Worm (Caenorhabditis elegans) whole organism, early embryonic: Measurements from ENCODE around the gene Y49F6B.20.
"Not testable (repeated sequence)": the region's sequence is repeated elsewhere in the genome, so short reads cannot be mapped to it uniquely, and the experiment has no call there.

Experiments used
- B0310.2 ChIP-seq: sonication (generic microtip); optimal IDR thresholded peaks from 2 replicates; lab custom pipeline; 2016; ENCODE audit warnings: mild to moderate bottlenecking, missing genetic modification characterization, missing compliant biosample characterization
- F13C5.2 ChIP-seq: sonication (generic microtip); optimal IDR thresholded peaks from 2 replicates; lab custom pipeline; 2017; ENCODE audit warnings: mild to moderate bottlenecking, missing genetic modification characterization, inconsistent platforms, missing compliant biosample characterization
- aly-1 ChIP-seq: sonication (generic microtip); optimal IDR thresholded peaks from 2 replicates; lab custom pipeline; 2016; ENCODE audit warnings: missing genetic modification characterization, missing compliant biosample characterization
- ama-1 ChIP-seq: fragments of 150-350 bp; optimal IDR thresholded peaks from 2 replicates; lab custom pipeline; 2014
- ceh-13 ChIP-seq: fragments of 200-800 bp; sonication (Bioruptor generic); optimal IDR thresholded peaks from 2 replicates; lab custom pipeline; 2018; ENCODE audit warnings: mild to moderate bottlenecking, missing genetic modification characterization, missing compliant biosample characterization
- ceh-36 ChIP-seq: sonication (generic microtip); optimal IDR thresholded peaks from 2 replicates; lab custom pipeline; 2016; ENCODE audit warnings: missing genetic modification characterization, inconsistent platforms, missing compliant biosample characterization
- ets-7 ChIP-seq: sonication (generic microtip); optimal IDR thresholded peaks from 2 replicates; lab custom pipeline; 2016; ENCODE audit warnings: missing genotype, missing genetic modification characterization, missing compliant biosample characterization
- flt-1 ChIP-seq: fragments of 200-800 bp; sonication (Bioruptor generic); IDR thresholded peaks from 2 replicates; pipeline ENCODE4 v1.3.6; 2022; ENCODE audit warnings: missing genetic modification characterization, missing compliant biosample characterization
- hmbx-1 ChIP-seq: sonication (generic microtip); optimal IDR thresholded peaks from 2 replicates; lab custom pipeline; 2016; ENCODE audit warnings: mild to moderate bottlenecking, missing genetic modification characterization, missing compliant biosample characterization
- hmg-4 ChIP-seq: fragments of 200-800 bp; sonication (Bioruptor generic); optimal IDR thresholded peaks from 2 replicates; lab custom pipeline; 2018; ENCODE audit warnings: mild to moderate bottlenecking, missing genetic modification characterization, missing compliant biosample characterization
- hnd-1 ChIP-seq: sonication (generic microtip); optimal IDR thresholded peaks from 2 replicates; lab custom pipeline; 2016; ENCODE audit warnings: missing genetic modification characterization, missing compliant biosample characterization
- pes-1 ChIP-seq: fragments of 200-800 bp; sonication (Bioruptor generic); IDR thresholded peaks from 2 replicates; pipeline ENCODE4 v1.3.6; 2022; ENCODE audit warnings: missing genetic modification reagents, missing genetic modification characterization, missing compliant biosample characterization
- scrt-1 ChIP-seq: fragments of 200-800 bp; sonication (Bioruptor generic); IDR thresholded peaks from 2 replicates; pipeline ENCODE4 v1.3.6; 2022; ENCODE audit warnings: missing genetic modification characterization, missing compliant biosample characterization
- sea-1 ChIP-seq: fragments of 200-800 bp; sonication (Bioruptor generic); conservative IDR thresholded peaks from 2 replicates; pipeline ENCODE4 v1.3.6; 2022; ENCODE audit warnings: missing genetic modification characterization, missing compliant biosample characterization
- tbx-11 ChIP-seq: fragments of 200-800 bp; sonication (Bioruptor generic); IDR thresholded peaks from 2 replicates; pipeline ENCODE4 v1.3.6; 2022; ENCODE audit warnings: missing genetic modification characterization, missing compliant biosample characterization
- tbx-37 ChIP-seq: fragments of 200-800 bp; sonication (Bioruptor generic); conservative IDR thresholded peaks from 2 replicates; pipeline ENCODE4 v1.3.6; 2022; ENCODE audit warnings: missing genetic modification reagents, missing genetic modification characterization, missing compliant biosample characterization
- tra-4 ChIP-seq: sonication (generic microtip); optimal IDR thresholded peaks from 2 replicates; lab custom pipeline; 2017; ENCODE audit warnings: missing genetic modification characterization, missing compliant biosample characterization

Gene Y49F6B.20

DNA sequence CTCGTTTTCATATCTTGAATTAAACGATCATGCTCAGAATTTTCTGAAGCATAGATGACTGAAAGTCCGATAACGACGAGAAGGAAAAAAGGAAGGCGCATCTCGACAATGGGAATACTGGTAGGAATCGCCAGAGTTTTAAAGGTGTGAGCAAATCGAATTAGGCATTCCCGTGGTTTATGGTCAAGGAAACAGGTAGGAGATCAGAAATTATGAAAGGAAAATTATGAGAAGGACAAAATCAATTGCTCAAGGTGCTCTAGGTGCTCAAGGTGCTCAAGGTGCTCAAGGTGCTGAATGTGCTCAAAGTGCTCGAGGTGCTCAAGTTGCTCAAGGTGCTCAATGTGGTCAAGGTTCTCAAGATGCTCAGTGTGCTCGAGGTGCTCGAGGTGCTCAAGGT, 5.9 kb downstream of the Y49F6B.20 start, which contains the start of gene C16C8.10:
Gene C16C8.10 (minus strand): TSS at position 101 of the 400 bp plus-strand sequence.
- TF ChIP-seq ceh-36 (tag; lab: Kevin White, UChicago); hmg-4 (GFP tag; lab: Kevin White, UChicago); tbx-11 (GFP tag; lab: Robert Waterston, UW): not testable (repeated sequence)

DNA sequence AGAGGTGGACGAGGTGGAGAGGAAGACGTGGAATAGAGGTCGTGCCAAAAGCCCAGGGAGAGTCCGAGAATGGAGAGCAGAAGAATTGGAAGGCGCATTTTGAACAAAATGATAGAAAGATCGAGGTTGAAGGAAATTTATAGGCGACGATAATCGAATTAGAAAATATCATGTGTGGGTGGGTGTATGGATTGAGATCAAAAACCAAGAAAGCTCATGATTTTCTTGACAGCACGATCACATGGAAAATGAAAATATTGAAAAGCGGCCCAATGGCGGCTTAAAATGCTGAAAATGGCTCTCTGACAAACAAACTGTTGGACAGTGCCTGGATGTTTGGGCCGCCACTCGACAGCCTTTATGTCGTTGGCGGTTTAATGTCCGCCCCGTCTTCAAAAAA, 7.4 kb downstream of the Y49F6B.20 start, which contains the start of gene C16C8.9:
Gene C16C8.9 (minus strand): TSS at position 101 of the 400 bp plus-strand sequence.
- TF ChIP-seq tbx-37 (GFP tag; lab: Robert Waterston, UW) (no peak), pes-1 (GFP tag; lab: Robert Waterston, UW) (no peak), scrt-1 (GFP tag; lab: Robert Waterston, UW) (no peak), ceh-13 (GFP tag; lab: Kevin White, UChicago) (no peak), tbx-11 (GFP tag; lab: Robert Waterston, UW) (no peak), flt-1 (no peak), F13C5.2 (tag; lab: Kevin White, UChicago) (no peak), ama-1 (lab: Kevin White, UChicago) (no peak), B0310.2 (tag; lab: Kevin White, UChicago) (no peak), ets-7 (tag; lab: Kevin White, UChicago) (no peak), hnd-1 (no peak), ceh-36 (tag; lab: Kevin White, UChicago) (no peak), sea-1 (GFP tag; lab: Robert Waterston, UW) (no peak), tra-4 (tag; lab: Kevin White, UChicago) (no peak), hmg-4 (GFP tag; lab: Kevin White, UChicago) (no peak)

DNA sequence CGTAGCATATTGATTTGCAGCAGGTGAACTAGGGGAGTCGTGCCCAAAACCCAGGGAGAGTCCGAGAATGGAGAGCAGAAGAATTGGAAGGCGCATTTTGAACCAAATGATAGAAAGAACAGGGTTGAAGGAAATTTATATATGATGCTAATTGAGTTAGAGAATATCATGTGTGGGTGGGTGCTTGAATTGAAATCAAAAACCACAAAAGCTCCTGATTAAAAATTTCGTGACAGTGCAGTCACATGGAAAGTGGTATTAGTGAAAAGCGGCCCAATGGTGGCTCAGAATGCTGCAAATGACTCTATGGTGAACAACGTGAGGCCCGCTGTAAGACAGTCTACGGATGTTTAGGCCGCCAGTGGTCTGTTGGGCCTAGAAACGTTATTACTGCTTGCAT, 8.9 kb downstream of the Y49F6B.20 start, which contains the start of gene C16C8.8:
Gene C16C8.8 (minus strand): TSS at position 101 of the 400 bp plus-strand sequence.
- TF ChIP-seq pes-1 (GFP tag; lab: Robert Waterston, UW) = no peak
- no peak for TF ChIP-seq hmbx-1
- TF ChIP-seq tra-4 (tag; lab: Kevin White, UChicago) = no peak
- no peak for TF ChIP-seq tbx-11 (GFP tag; lab: Robert Waterston, UW)
- TF ChIP-seq flt-1 = no peak
- no peak for TF ChIP-seq ceh-13 (GFP tag; lab: Kevin White, UChicago)
- TF ChIP-seq ets-7 (tag; lab: Kevin White, UChicago) = no peak

DNA sequence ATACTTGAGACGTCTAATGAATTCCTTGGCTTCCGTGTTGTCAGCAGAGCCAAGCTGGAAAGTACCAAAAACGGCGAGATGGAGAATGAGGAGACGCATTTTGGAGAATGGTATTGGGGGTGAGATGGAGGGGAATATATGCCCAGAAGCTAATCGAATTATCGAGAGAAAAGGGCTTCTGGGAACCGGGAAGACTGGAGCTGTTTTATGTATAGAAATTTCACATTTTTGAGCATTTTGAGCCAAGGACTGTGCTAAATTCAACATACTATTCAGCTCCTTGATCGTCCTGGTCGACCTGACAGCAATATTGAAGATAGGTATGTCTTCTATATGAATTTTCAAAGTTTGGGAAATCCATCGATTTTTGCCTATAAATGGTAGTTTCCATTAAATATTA, 10.4 kb downstream of the Y49F6B.20 start, which contains the start of gene C16C8.7:
Gene C16C8.7 (minus strand): TSS at position 101 of the 400 bp plus-strand sequence.
- TF ChIP-seq aly-1 (tag; lab: Kevin White, UChicago) = no peak

DNA sequence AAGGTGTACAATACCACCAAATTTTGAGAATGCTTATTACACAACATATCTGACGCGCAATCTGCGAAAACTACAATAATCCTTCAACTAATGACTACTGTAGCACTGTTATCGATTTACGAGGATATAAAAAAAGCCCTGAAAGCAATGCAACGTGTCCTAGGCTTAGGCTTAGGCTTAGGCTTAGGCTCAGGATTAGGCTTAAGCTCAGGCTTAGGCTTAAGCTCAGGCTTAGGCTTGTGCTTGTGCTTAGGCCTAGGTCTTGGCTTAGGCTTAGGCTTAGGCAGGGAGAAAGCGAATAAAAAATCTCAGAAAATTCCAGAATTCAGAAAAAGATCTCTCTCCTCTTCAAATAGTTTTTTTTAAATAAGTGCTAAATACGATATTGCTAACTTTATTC, 11.2 kb downstream of the Y49F6B.20 start:
- no peak for TF ChIP-seq F13C5.2 (tag; lab: Kevin White, UChicago)
- peak; percentile 69 for TF ChIP-seq ceh-36 (tag; lab: Kevin White, UChicago)
- no peak for TF ChIP-seq scrt-1 (GFP tag; lab: Robert Waterston, UW)

- TF ChIP-seq tbx-11 (GFP tag; lab: Robert Waterston, UW) (no peak), flt-1 (no peak)
Observed at ce11 chrII:3458209-3458608, 12.2 kb downstream of the Y49F6B.20 start, which contains the start of the genes C16C8.26 and C16C8.19. TSS of gene C16C8.26 (minus strand) at chrII:3458309. TSS of gene C16C8.19 (plus strand) at chrII:3458487.

- no peak for TF ChIP-seq aly-1 (tag; lab: Kevin White, UChicago)
- TF ChIP-seq tbx-37 (GFP tag; lab: Robert Waterston, UW) = no peak
- no peak for TF ChIP-seq ceh-13 (GFP tag; lab: Kevin White, UChicago)
- no peak for TF ChIP-seq flt-1
- no peak for TF ChIP-seq ama-1 (lab: Kevin White, UChicago)
- TF ChIP-seq scrt-1 (GFP tag; lab: Robert Waterston, UW) = no peak
- TF ChIP-seq F13C5.2 (tag; lab: Kevin White, UChicago) = no peak
- TF ChIP-seq tra-4 (tag; lab: Kevin White, UChicago) = no peak
- TF ChIP-seq ets-7 (tag; lab: Kevin White, UChicago) = no peak
- TF ChIP-seq B0310.2 (tag; lab: Kevin White, UChicago) = no peak
- no peak for TF ChIP-seq hmbx-1
- TF ChIP-seq sea-1 (GFP tag; lab: Robert Waterston, UW) = no peak
- TF ChIP-seq tbx-11 (GFP tag; lab: Robert Waterston, UW) = no peak
- TF ChIP-seq pes-1 (GFP tag; lab: Robert Waterston, UW) = no peak
- TF ChIP-seq hmg-4 (GFP tag; lab: Kevin White, UChicago) = no peak
- TF ChIP-seq ceh-36 (tag; lab: Kevin White, UChicago) = no peak
- no peak for TF ChIP-seq hnd-1
Observed at ce11 chrII:3453521-3453920, 16.9 kb downstream of the Y49F6B.20 start, which contains the start of gene C16C8.11. TSS of gene C16C8.11 (plus strand) at chrII:3453708.

DNA sequence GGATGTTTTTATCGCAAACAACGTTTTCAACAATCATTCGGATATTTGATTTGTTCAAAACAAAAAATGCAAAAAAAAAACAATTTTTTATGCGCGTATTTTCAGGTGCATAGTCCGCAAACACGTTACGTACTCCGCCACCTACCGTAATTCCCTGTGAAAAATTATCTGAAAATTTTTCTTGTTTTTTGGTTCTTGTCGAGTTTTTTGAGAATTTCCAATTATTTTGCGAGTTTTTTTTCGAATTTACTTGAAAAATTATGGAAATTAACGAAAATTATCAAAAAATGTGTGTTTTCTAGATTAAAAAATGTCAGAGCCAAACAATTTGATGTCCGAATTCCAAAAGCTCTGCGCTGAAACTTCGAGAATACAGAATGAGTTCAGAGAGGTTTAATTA, 18.0 kb downstream of the Y49F6B.20 start, which contains the start of gene C16C8.12:
Gene C16C8.12 (plus strand): TSS at position 301 of the 400 bp plus-strand sequence.
- no peak for TF ChIP-seq ceh-36 (tag; lab: Kevin White, UChicago)
- TF ChIP-seq sea-1 (GFP tag; lab: Robert Waterston, UW) = no peak
- no peak for TF ChIP-seq ets-7 (tag; lab: Kevin White, UChicago)
- TF ChIP-seq tra-4 (tag; lab: Kevin White, UChicago) = no peak
- no peak for TF ChIP-seq aly-1 (tag; lab: Kevin White, UChicago)
- no peak for TF ChIP-seq ama-1 (lab: Kevin White, UChicago)
- TF ChIP-seq B0310.2 (tag; lab: Kevin White, UChicago) = no peak
- TF ChIP-seq tbx-11 (GFP tag; lab: Robert Waterston, UW) = no peak
- no peak for TF ChIP-seq flt-1
- TF ChIP-seq scrt-1 (GFP tag; lab: Robert Waterston, UW) = no peak
- no peak for TF ChIP-seq hnd-1
- TF ChIP-seq F13C5.2 (tag; lab: Kevin White, UChicago) = no peak
